Fruit fly (Drosophila melanogaster) whole organism, embryonic: ENCODE measurements around the gene Naxd.

Source experiments
- Antp ChIP-seq: fragments of 200-800 bp; sonication (Bioruptor generic); optimal IDR thresholded peaks from 3 replicates; lab custom pipeline; 2016; ENCODE audit warnings: missing biosample characterization, missing genetic modification characterization
- BEAF-32 ChIP-seq: fragments of 200-800 bp; sonication (Bioruptor generic); optimal IDR thresholded peaks from 3 replicates; lab custom pipeline; 2017; ENCODE audit warnings: missing biosample characterization, missing genetic modification characterization, mild to moderate bottlenecking, moderate library complexity, missing genetic modification reagents
- C15 ChIP-seq: fragments of 200-800 bp; sonication (Bioruptor generic); IDR thresholded peaks from 3 replicates; pipeline ENCODE4 v1.3.6; 2022; ENCODE audit warnings: missing biosample characterization, missing genetic modification characterization
- CG10147 ChIP-seq: fragments of 200-800 bp; sonication (Bioruptor generic); optimal IDR thresholded peaks from 2 replicates; lab custom pipeline; 2019; ENCODE audit warnings: missing biosample characterization, mild to moderate bottlenecking, missing genetic modification characterization, moderate library complexity
- CG1024 ChIP-seq: fragments of 200-800 bp; sonication (Bioruptor generic); IDR thresholded peaks from 2 replicates; pipeline ENCODE4 v1.3.6; 2022; ENCODE audit warnings: missing biosample characterization, missing genetic modification characterization
- CG11247 ChIP-seq: fragments of 200-800 bp; sonication (Bioruptor generic); IDR thresholded peaks from 2 replicates; pipeline ENCODE4 v1.3.6; 2022; ENCODE audit warnings: missing biosample characterization, missing genetic modification characterization
- CG12299 ChIP-seq: fragments of 200-800 bp; sonication (Bioruptor generic); optimal IDR thresholded peaks from 2 replicates; lab custom pipeline; 2018; ENCODE audit warnings: missing biosample characterization, mild to moderate bottlenecking, missing genetic modification characterization
- CG13775 ChIP-seq: fragments of 200-800 bp; sonication (Bioruptor generic); optimal IDR thresholded peaks from 3 replicates; lab custom pipeline; 2017; ENCODE audit warnings: missing biosample characterization, mild to moderate bottlenecking, missing genetic modification characterization
- CG14667 ChIP-seq: fragments of 200-800 bp; sonication (Bioruptor generic); IDR thresholded peaks from 2 replicates; pipeline ENCODE4 v1.3.6; 2022; ENCODE audit warnings: missing biosample characterization, missing genetic modification characterization
- CG15011 ChIP-seq: fragments of 200-800 bp; sonication (Bioruptor generic); optimal IDR thresholded peaks from 3 replicates; lab custom pipeline; 2018; ENCODE audit warnings: missing biosample characterization, mild to moderate bottlenecking, missing genetic modification characterization
- CG15479 ChIP-seq: fragments of 200-800 bp; sonication (Bioruptor generic); optimal IDR thresholded peaks from 3 replicates; lab custom pipeline; 2019; ENCODE audit warnings: missing biosample characterization, mild to moderate bottlenecking, missing genetic modification characterization, moderate library complexity
- CG15696 ChIP-seq: fragments of 200-800 bp; sonication (Bioruptor generic); optimal IDR thresholded peaks from 2 replicates; lab custom pipeline; 2019; ENCODE audit warnings: missing biosample characterization, mild to moderate bottlenecking, missing genetic modification characterization, moderate library complexity
- CG17359 ChIP-seq: fragments of 200-800 bp; sonication (Bioruptor generic); optimal IDR thresholded peaks from 3 replicates; lab custom pipeline; 2018; ENCODE audit warnings: missing biosample characterization, mild to moderate bottlenecking, missing genetic modification characterization, moderate library complexity
- CG18011 ChIP-seq: fragments of 200-800 bp; sonication (Bioruptor generic); optimal IDR thresholded peaks from 2 replicates; lab custom pipeline; 2017; ENCODE audit warnings: missing biosample characterization, missing genetic modification characterization, mild to moderate bottlenecking, moderate library complexity, missing genotype
- CG32767 ChIP-seq: fragments of 200-800 bp; sonication (Bioruptor generic); IDR thresholded peaks from 2 replicates; pipeline ENCODE4 v1.3.6; 2022; ENCODE audit warnings: missing biosample characterization, missing genetic modification characterization
- CG5953 ChIP-seq: fragments of 200-800 bp; sonication (Bioruptor generic); IDR thresholded peaks from 2 replicates; pipeline ENCODE4 v1.3.6; 2022; ENCODE audit warnings: missing biosample characterization, missing genetic modification characterization
- CG6175 ChIP-seq: fragments of 200-800 bp; sonication (Bioruptor generic); IDR thresholded peaks from 3 replicates; pipeline ENCODE4 v1.3.6; 2022; ENCODE audit warnings: missing biosample characterization, missing genetic modification characterization
- CG6654 ChIP-seq: fragments of 200-800 bp; sonication (Bioruptor generic); optimal IDR thresholded peaks from 2 replicates; lab custom pipeline; 2017; ENCODE audit warnings: missing biosample characterization, mild to moderate bottlenecking, missing genetic modification characterization
- CG7556 ChIP-seq: fragments of 200-800 bp; sonication (Bioruptor generic); optimal IDR thresholded peaks from 2 replicates; lab custom pipeline; 2017; ENCODE audit warnings: missing biosample characterization, mild to moderate bottlenecking, missing genetic modification characterization
- CG7928 ChIP-seq: fragments of 200-800 bp; sonication (Bioruptor generic); optimal IDR thresholded peaks from 2 replicates; lab custom pipeline; 2017; ENCODE audit warnings: missing biosample characterization, mild to moderate bottlenecking, missing genetic modification characterization
- CG8924 ChIP-seq: fragments of 200-800 bp; optimal IDR thresholded peaks from 3 replicates; lab custom pipeline; 2019; ENCODE audit warnings: missing biosample characterization, mild to moderate bottlenecking, missing genetic modification characterization, moderate library complexity
- CG9932 ChIP-seq: fragments of 200-800 bp; sonication (Bioruptor generic); IDR thresholded peaks from 2 replicates; pipeline ENCODE4 v1.3.6; 2022; ENCODE audit warnings: missing biosample characterization, missing genetic modification characterization
- Dek ChIP-seq: fragments of 200-800 bp; sonication (Bioruptor generic); optimal IDR thresholded peaks from 3 replicates; lab custom pipeline; 2019; ENCODE audit warnings: missing biosample characterization, mild to moderate bottlenecking, missing genetic modification characterization, moderate library complexity
- HLH54F ChIP-seq: fragments of 200-800 bp; sonication (Bioruptor generic); optimal IDR thresholded peaks from 3 replicates; lab custom pipeline; 2016; ENCODE audit warnings: missing biosample characterization, missing genetic modification characterization
- Hey ChIP-seq: fragments of 200-800 bp; sonication (Bioruptor generic); optimal IDR thresholded peaks from 3 replicates; lab custom pipeline; 2018; ENCODE audit warnings: missing biosample characterization, mild to moderate bottlenecking, missing genetic modification characterization
- HmgD ChIP-seq: fragments of 200-800 bp; sonication (Bioruptor generic); optimal IDR thresholded peaks from 3 replicates; lab custom pipeline; 2016; ENCODE audit warnings: missing biosample characterization, missing genetic modification characterization
- HmgZ ChIP-seq: fragments of 200-800 bp; sonication (Bioruptor generic); optimal IDR thresholded peaks from 2 replicates; lab custom pipeline; 2018; ENCODE audit warnings: missing biosample characterization, mild to moderate bottlenecking, missing genetic modification characterization
- Hmr ChIP-seq: fragments of 200-800 bp; sonication (Bioruptor generic); optimal IDR thresholded peaks from 3 replicates; lab custom pipeline; 2017; ENCODE audit warnings: mild to moderate bottlenecking, missing biosample characterization, missing genetic modification reagents, missing genetic modification characterization
- NC2β ChIP-seq: fragments of 200-800 bp; sonication (Bioruptor generic); optimal IDR thresholded peaks from 2 replicates; lab custom pipeline; 2016; ENCODE audit warnings: missing biosample characterization, missing genetic modification characterization
- Usf ChIP-seq: fragments of 200-800 bp; sonication (Bioruptor generic); optimal IDR thresholded peaks from 2 replicates; lab custom pipeline; 2017; ENCODE audit warnings: missing genotype, missing biosample characterization, missing genetic modification characterization
- dmrt11E ChIP-seq: fragments of 200-800 bp; sonication (Bioruptor generic); optimal IDR thresholded peaks from 3 replicates; lab custom pipeline; 2018; ENCODE audit warnings: missing biosample characterization, mild to moderate bottlenecking, missing genetic modification characterization, moderate library complexity
- exex ChIP-seq: fragments of 200-800 bp; sonication (Bioruptor generic); optimal IDR thresholded peaks from 4 replicates; lab custom pipeline; 2018; ENCODE audit warnings: missing biosample characterization, mild to moderate bottlenecking, missing genetic modification characterization, moderate library complexity
- her ChIP-seq: fragments of 200-800 bp; sonication (Bioruptor generic); optimal IDR thresholded peaks from 2 replicates; lab custom pipeline; 2016; ENCODE audit warnings: missing biosample characterization, missing genetic modification characterization
- ind ChIP-seq: fragments of 200-800 bp; sonication (Bioruptor generic); optimal IDR thresholded peaks from 3 replicates; lab custom pipeline; 2016; ENCODE audit warnings: missing biosample characterization, missing genetic modification characterization
- jing ChIP-seq: fragments of 200-800 bp; sonication (Bioruptor generic); optimal IDR thresholded peaks from 2 replicates; lab custom pipeline; 2018; ENCODE audit warnings: missing biosample characterization, mild to moderate bottlenecking, missing genetic modification characterization
- lab ChIP-seq: fragments of 200-800 bp; sonication (Bioruptor generic); optimal IDR thresholded peaks from 3 replicates; lab custom pipeline; 2017; ENCODE audit warnings: missing biosample characterization, missing genetic modification characterization, mild to moderate bottlenecking, moderate library complexity, missing genetic modification reagents
- lov ChIP-seq, 2 experiments: fragments of 200-800 bp in 1 of 2; fragments of >200 bp in 1 of 2; sonication (Bioruptor generic) in 1 of 2; IDR thresholded peaks in 1 of 2; optimal IDR thresholded peaks in 1 of 2; 2 replicates in 1 of 2; 3 replicates in 1 of 2; pipeline versions ENCODE4 v1.3.6 to Lab custom; 2017 to 2022; ENCODE audit warnings: missing biosample characterization in 1 of 2, missing genetic modification characterization in 1 of 2
- mam ChIP-seq: fragments of 200-800 bp; sonication (Bioruptor generic); optimal IDR thresholded peaks from 3 replicates; lab custom pipeline; 2016; ENCODE audit warnings: missing biosample characterization, missing genetic modification characterization
- mirr ChIP-seq: fragments of 200-800 bp; sonication (Bioruptor generic); optimal IDR thresholded peaks from 3 replicates; lab custom pipeline; 2018; ENCODE audit warnings: missing biosample characterization, mild to moderate bottlenecking, missing genetic modification characterization
- oc ChIP-seq: fragments of 200-800 bp; sonication (Bioruptor generic); optimal IDR thresholded peaks from 2 replicates; lab custom pipeline; 2018; ENCODE audit warnings: missing biosample characterization, mild to moderate bottlenecking, missing genetic modification characterization, moderate library complexity
- schlank ChIP-seq: fragments of 200-800 bp; sonication (Bioruptor generic); optimal IDR thresholded peaks from 2 replicates; lab custom pipeline; 2018; ENCODE audit warnings: missing biosample characterization, mild to moderate bottlenecking, missing genetic modification characterization
- sd ChIP-seq: fragments of 200-800 bp; sonication (Bioruptor generic); optimal IDR thresholded peaks from 3 replicates; lab custom pipeline; 2018; ENCODE audit warnings: missing biosample characterization, mild to moderate bottlenecking, missing genetic modification characterization, moderate library complexity
- sens ChIP-seq: fragments of 200-800 bp; sonication (Bioruptor generic); peaks from one replicate; lab custom pipeline; 2016; ENCODE audit warnings: missing biosample characterization, missing genetic modification characterization
- seq ChIP-seq: fragments of 200-800 bp; sonication (Bioruptor generic); IDR thresholded peaks from 2 replicates; pipeline ENCODE4 v1.3.6; 2022; ENCODE audit warnings: missing biosample characterization, missing genetic modification characterization
- sim ChIP-seq: fragments of 200-800 bp; sonication (Bioruptor generic); IDR thresholded peaks from 2 replicates; pipeline ENCODE4 v1.3.6; 2022; ENCODE audit warnings: missing biosample characterization, missing genetic modification characterization
- trh ChIP-seq: fragments of 200-800 bp; sonication (Bioruptor generic); optimal IDR thresholded peaks from 2 replicates; lab custom pipeline; 2016; ENCODE audit warnings: missing biosample characterization, missing genetic modification characterization
- ttk ChIP-seq: fragments of 200-800 bp; sonication (Bioruptor generic); IDR thresholded peaks from 2 replicates; pipeline ENCODE4 v2.1.2; 2022; ENCODE audit warnings: missing biosample characterization, missing genetic modification characterization
- tx ChIP-seq: fragments of 200-800 bp; sonication (Bioruptor generic); optimal IDR thresholded peaks from 2 replicates; lab custom pipeline; 2016; ENCODE audit warnings: missing biosample characterization, missing genetic modification characterization
- yki ChIP-seq: fragments of >200 bp; optimal IDR thresholded peaks from 3 replicates; lab custom pipeline; 2018
- zfh1 ChIP-seq: fragments of 200-800 bp; sonication (Bioruptor generic); IDR thresholded peaks from 3 replicates; pipeline ENCODE4 v1.3.6; 2022; ENCODE audit warnings: missing biosample characterization, missing genetic modification characterization

The Naxd gene

DNA sequence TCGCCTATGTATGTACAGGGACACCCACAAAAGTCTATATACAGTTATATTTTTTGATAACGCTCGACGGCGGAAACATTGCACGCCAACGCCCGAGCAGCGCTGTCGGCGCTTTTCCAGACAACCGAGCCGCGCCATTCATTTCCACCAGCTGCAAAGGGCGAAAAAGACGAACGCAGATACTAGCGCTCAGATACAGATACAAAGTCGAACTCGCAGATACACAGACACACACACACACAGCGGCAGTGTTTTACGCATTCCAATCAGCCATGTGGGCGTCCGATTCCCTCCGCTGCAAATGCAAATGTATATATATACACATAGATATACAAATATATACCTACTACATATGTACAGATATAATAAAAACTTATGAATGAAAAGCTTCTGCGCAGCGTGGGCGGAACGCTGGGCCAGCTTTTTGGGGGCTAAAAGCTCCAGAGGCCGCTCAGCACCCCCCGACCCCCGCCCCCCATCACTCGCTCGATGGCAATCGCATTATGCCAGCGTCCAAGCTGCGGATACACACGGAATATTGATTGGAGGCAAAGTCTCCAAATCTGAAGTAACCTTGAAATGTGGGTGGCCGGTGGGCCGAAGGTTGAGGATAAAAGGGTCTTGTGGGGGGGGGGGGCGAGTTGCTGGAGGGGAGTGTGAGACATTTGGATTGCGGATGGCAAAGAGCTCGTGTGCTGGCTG, 5.9 kb downstream of the Naxd start (continued):
- TF ChIP-seq sd (tag; lab: Kevin White, UChicago): peak; percentile 98
- no peak for TF ChIP-seq Hmr (GFP tag; lab: Kevin White, UChicago)
- TF ChIP-seq exex: peak; percentile 17
- TF ChIP-seq CG18011 (GFP tag; lab: Kevin White, UChicago): peak; percentile 12
- no peak for TF ChIP-seq her (GFP tag; lab: Kevin White, UChicago)
- TF ChIP-seq sens: peak; percentile 76
- no peak for TF ChIP-seq HmgZ (tag; lab: Kevin White, UChicago)
- TF ChIP-seq zfh1 (GFP tag; lab: Robert Waterston, UW): no peak
- TF ChIP-seq CG13775: no peak
- TF ChIP-seq seq: peak; percentile 54; the same call in 1 of the 2 replicates
- TF ChIP-seq CG11247 (GFP tag; lab: Robert Waterston, UW): no peak
- TF ChIP-seq CG17359 (tag; lab: Kevin White, UChicago): no peak
- TF ChIP-seq BEAF-32 (GFP tag; lab: Kevin White, UChicago): no peak
- no peak for TF ChIP-seq CG8924 (tag; lab: Kevin White, UChicago)
- no peak for TF ChIP-seq CG7928 (GFP tag; lab: Kevin White, UChicago)
- no peak for TF ChIP-seq CG15696 (tag; lab: Kevin White, UChicago)
- TF ChIP-seq CG6654: no peak
- peak; percentile 11 for TF ChIP-seq CG10147 (GFP tag; lab: Kevin White, UChicago)
- no peak for TF ChIP-seq Dek (tag; lab: Kevin White, UChicago)
- TF ChIP-seq Hey (tag; lab: Kevin White, UChicago): peak; percentile 11
- no peak for TF ChIP-seq HLH54F (GFP tag; lab: Kevin White, UChicago)
- TF ChIP-seq CG5953: peak; percentile 40; the same call in 1 of the 2 replicates
- no peak for TF ChIP-seq Antp (GFP tag; lab: Kevin White, UChicago)
- no peak for TF ChIP-seq jing (GFP tag; lab: Kevin White, UChicago)
- peak; percentile 14 for TF ChIP-seq mirr
- TF ChIP-seq Usf (GFP tag; lab: Kevin White, UChicago): no peak
- TF ChIP-seq lov (optimal IDR thresholded peaks at IDR 0.05; lab: Kevin White, UChicago): no peak
- TF ChIP-seq lov (GFP tag; IDR thresholded peaks at IDR 0.05; lab: Robert Waterston, UW): no peak
- no peak for TF ChIP-seq CG7556 (GFP tag; lab: Kevin White, UChicago)
- no peak for TF ChIP-seq CG14667 (GFP tag; lab: Robert Waterston, UW)
- TF ChIP-seq NC2β (GFP tag; lab: Kevin White, UChicago): no peak
- no peak for TF ChIP-seq trh (GFP tag; lab: Kevin White, UChicago)
- no peak for TF ChIP-seq mam (GFP tag; lab: Kevin White, UChicago)
- peak; percentile 85 for TF ChIP-seq CG32767
- TF ChIP-seq CG12299 (tag; lab: Kevin White, UChicago): no peak
- no peak for TF ChIP-seq ind (GFP tag; lab: Kevin White, UChicago)
- no peak for TF ChIP-seq CG6175 (GFP tag; lab: Robert Waterston, UW)
- peak; percentile 45 for TF ChIP-seq CG9932
- TF ChIP-seq CG15479 (GFP tag; lab: Kevin White, UChicago): no peak
- TF ChIP-seq schlank (tag; lab: Kevin White, UChicago): no peak
- TF ChIP-seq dmrt11E: no peak
- TF ChIP-seq sim (GFP tag; lab: Robert Waterston, UW): no peak
- peak; percentile 50; the same call in 1 of the 2 replicates for TF ChIP-seq ttk (GFP tag; lab: Robert Waterston, UW)
- peak; percentile 84 for TF ChIP-seq oc (tag; lab: Kevin White, UChicago)
- TF ChIP-seq yki (lab: Kevin White, UChicago): no peak
- no peak for TF ChIP-seq CG1024 (GFP tag; lab: Robert Waterston, UW)
- TF ChIP-seq CG15011 (GFP tag; lab: Kevin White, UChicago): no peak
- no peak for TF ChIP-seq C15
- peak; percentile 10 for TF ChIP-seq lab (GFP tag; lab: Kevin White, UChicago)
- no peak for TF ChIP-seq HmgD
- TF ChIP-seq tx: no peak
